Fruit fly (Drosophila melanogaster): ENCODE measurements around the gene fid.

fid gene

DNA sequence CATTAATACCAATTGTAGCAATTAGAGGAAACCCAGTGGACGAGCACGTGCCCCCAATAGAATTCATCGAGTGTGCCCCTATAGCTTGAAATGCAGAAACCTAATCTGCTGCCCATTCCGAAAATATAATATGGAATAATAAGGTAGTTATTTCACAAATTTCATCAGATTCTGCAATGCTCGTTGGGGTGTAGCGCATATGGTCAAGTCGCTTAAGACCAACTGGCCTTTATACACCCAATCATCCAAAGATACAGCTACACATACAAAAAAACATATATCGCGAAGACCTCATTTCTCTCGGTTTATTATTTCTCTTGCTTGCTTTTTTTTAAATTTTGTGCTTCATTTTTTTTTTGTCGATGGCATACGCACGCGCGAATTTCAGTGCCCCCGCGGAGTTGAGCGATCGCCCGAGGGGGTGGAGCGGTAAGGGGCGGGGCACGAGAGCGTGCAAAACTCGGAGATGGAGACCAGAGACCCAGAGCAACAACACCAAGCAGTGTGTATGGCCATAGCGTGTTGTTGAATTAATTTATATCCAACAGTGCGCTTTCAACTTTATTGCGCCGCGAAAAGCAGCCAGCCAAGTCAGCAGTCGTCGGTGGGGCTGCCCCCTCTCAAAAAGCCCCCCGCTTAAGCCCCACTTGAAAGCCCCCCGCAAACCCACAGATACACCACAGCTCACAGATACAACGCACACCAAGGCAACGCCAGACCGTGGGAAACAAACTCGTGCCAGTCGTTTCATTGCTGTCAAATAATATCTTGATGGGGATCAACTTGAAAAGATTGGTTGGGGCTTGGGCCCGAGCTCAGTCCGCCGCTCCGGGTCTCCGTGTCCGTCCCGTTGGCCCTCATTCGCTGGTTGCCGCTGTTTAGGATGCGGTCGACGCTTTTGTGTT is 38.3 kb downstream of the fid start (continued):
- TF ChIP-seq cato (GFP tag; optimal IDR thresholded peaks at IDR 0.05; ENCODE audit: borderline replicate concordance) (no peak), dmrt11E (tag; optimal IDR thresholded peaks at IDR 0.05) (no peak), CG15601 (tag; optimal IDR thresholded peaks at IDR 0.05) (no peak), Rx (GFP tag; IDR thresholded peaks at IDR 0.05) (no peak), ac (GFP tag; optimal IDR thresholded peaks at IDR 0.05) (no peak), CG13424 (tag; optimal IDR thresholded peaks at IDR 0.05) (no peak), CG17802 (tag; optimal IDR thresholded peaks at IDR 0.05) (no peak), tx (GFP tag; optimal IDR thresholded peaks at IDR 0.05) (no peak), CG4730 (GFP tag; IDR thresholded peaks at IDR 0.05) (no peak), CG10654 (GFP tag; optimal IDR thresholded peaks at IDR 0.05) (no peak), gcm (GFP tag; optimal IDR thresholded peaks at IDR 0.05) (no peak), CG6689 (GFP tag; IDR thresholded peaks at IDR 0.05) (no peak), Awh (GFP tag; IDR thresholded peaks at IDR 0.05) (no peak), CG6175 (GFP tag; IDR thresholded peaks at IDR 0.05) (peak; percentile 67; the same call in 1 of the 3 replicates), Side (GFP tag; optimal IDR thresholded peaks at IDR 0.05) (no peak), MESR4 (GFP tag; optimal IDR thresholded peaks at IDR 0.05) (no peak), tup (GFP tag; optimal IDR thresholded peaks at IDR 0.05) (no peak), chinmo (GFP tag; IDR thresholded peaks at IDR 0.05; ENCODE audit: partially characterized antibody) (peak; percentile 98), ttk (GFP tag; IDR thresholded peaks at IDR 0.05) (no peak), CG10431 (GFP tag; optimal IDR thresholded peaks at IDR 0.05) (no peak), Ravus (GFP tag; IDR thresholded peaks at IDR 0.05) (no peak), CG8478 (optimal IDR thresholded peaks at IDR 0.05) (no peak), Taf1 (GFP tag; IDR thresholded peaks at IDR 0.05) (no peak), CG18011 (GFP tag; optimal IDR thresholded peaks at IDR 0.05) (no peak), cas (GFP tag; IDR thresholded peaks at IDR 0.05) (no peak), Stat92E (GFP tag; optimal IDR thresholded peaks at IDR 0.05) (no peak), ara (GFP tag; IDR thresholded peaks at IDR 0.05) (no peak), Xbp1 (GFP tag; optimal IDR thresholded peaks at IDR 0.05) (no peak), chm (GFP tag; IDR thresholded peaks at IDR 0.05) (no peak), CG15514 (GFP tag; optimal IDR thresholded peaks at IDR 0.05) (no peak), CG1603 (tag; optimal IDR thresholded peaks at IDR 0.05) (no peak), shn (GFP tag; optimal IDR thresholded peaks at IDR 0.05) (no peak), ranshi (GFP tag; IDR thresholded peaks at IDR 0.05) (no peak), CG4360 (GFP tag; IDR thresholded peaks at IDR 0.05) (no peak), Dfd (GFP tag; optimal IDR thresholded peaks at IDR 0.05) (no peak), seq (GFP tag; IDR thresholded peaks at IDR 0.05) (peak; percentile 11; the same call in 1 of the 2 replicates), schlank (tag; optimal IDR thresholded peaks at IDR 0.05) (no peak), jing (GFP tag; optimal IDR thresholded peaks at IDR 0.05) (no peak), Neu2 (GFP tag; optimal IDR thresholded peaks at IDR 0.05; ENCODE audit: borderline replicate concordance) (no peak), cad (GFP tag; optimal IDR thresholded peaks at IDR 0.05) (no peak), CG7839 (tag; optimal IDR thresholded peaks at IDR 0.05) (no peak), luna (GFP tag; optimal IDR thresholded peaks at IDR 0.05) (no peak), CG12659 (GFP tag; optimal IDR thresholded peaks at IDR 0.05) (no peak), salm (tag; optimal IDR thresholded peaks at IDR 0.05) (no peak), maf-S (GFP tag; optimal IDR thresholded peaks at IDR 0.05) (no peak), CG34422 (GFP tag; IDR thresholded peaks at IDR 0.05) (no peak), gce (GFP tag; IDR thresholded peaks at IDR 0.05) (0 out of 3 replicates have a peak, but pooled peaks have one; percentile 18), CG1832 (GFP tag; optimal IDR thresholded peaks at IDR 0.05) (peak; percentile 4), Kr (GFP tag; optimal IDR thresholded peaks at IDR 0.05) (no peak), dysf (GFP tag; IDR thresholded peaks at IDR 0.05) (0 out of 3 replicates have a peak, but pooled peaks have one; percentile 26)
